Fruit fly (Drosophila melanogaster) Kc167 (cell line): ENCODE data around the gene Dok.

ENCODE experiments used
- Myc ChIP-seq: fragments of >200 bp; optimal IDR thresholded peaks from 2 replicates; lab custom pipeline; 2017; ENCODE audit warnings: missing external identifiers
- Sin3A ChIP-seq: fragments of >200 bp; optimal IDR thresholded peaks from 2 replicates; lab custom pipeline; 2018; ENCODE audit warnings: missing external identifiers
- h ChIP-seq: fragments of >200 bp; optimal IDR thresholded peaks from 3 replicates; lab custom pipeline; 2018; ENCODE audit warnings: missing external identifiers
- insv ChIP-seq: fragments of >200 bp; optimal IDR thresholded peaks from 3 replicates; lab custom pipeline; 2018; ENCODE audit warnings: missing external identifiers
- psq ChIP-seq: fragments of >200 bp; optimal IDR thresholded peaks from 2 replicates; lab custom pipeline; 2017; ENCODE audit warnings: missing external identifiers
- ttk ChIP-seq: sonication (Bioruptor generic); optimal IDR thresholded peaks from 2 replicates; lab custom pipeline; 2017; ENCODE audit warnings: missing external identifiers

Gene Dok

dm6 chrX:7306538-7307477 lies 17.2 kb upstream of the Dok start:
- TF ChIP-seq psq (lab: Kevin White, UChicago) (no peak), Sin3A (lab: Kevin White, UChicago) (no peak), insv (lab: Kevin White, UChicago) (no peak), ttk (lab: Kevin White, UChicago) (no peak), h (lab: Kevin White, UChicago) (no peak), Myc (lab: Kevin White, UChicago) (no peak)

- no peak for TF ChIP-seq h (lab: Kevin White, UChicago)
- TF ChIP-seq ttk (lab: Kevin White, UChicago): no peak
- TF ChIP-seq psq (lab: Kevin White, UChicago): no peak
- TF ChIP-seq Myc (lab: Kevin White, UChicago): no peak
- TF ChIP-seq insv (lab: Kevin White, UChicago): no peak
- no peak for TF ChIP-seq Sin3A (lab: Kevin White, UChicago)
These were observed 16.4 kb upstream of the Dok start, which contains the start of gene brk for dm6 chrX:7307478-7308200. TSS of gene brk (plus strand) at chrX:7307939.

- TF ChIP-seq Sin3A (lab: Kevin White, UChicago) (no peak), Myc (lab: Kevin White, UChicago) (no peak)
These were observed 15.2 kb upstream of the Dok start for dm6 chrX:7308794-7309193.

- TF ChIP-seq Myc (lab: Kevin White, UChicago) (no peak), Sin3A (lab: Kevin White, UChicago) (no peak), psq (lab: Kevin White, UChicago) (no peak), insv (lab: Kevin White, UChicago) (no peak), h (lab: Kevin White, UChicago) (no peak), ttk (lab: Kevin White, UChicago) (no peak)
These were observed 11.6 kb upstream of the Dok start for dm6 chrX:7312406-7312805.

- TF ChIP-seq Sin3A (lab: Kevin White, UChicago) (no peak), h (lab: Kevin White, UChicago) (no peak), insv (lab: Kevin White, UChicago) (no peak), ttk (lab: Kevin White, UChicago) (no peak), Myc (lab: Kevin White, UChicago) (no peak), psq (lab: Kevin White, UChicago) (no peak)
These were observed 7.9 kb upstream of the Dok start for dm6 chrX:7315925-7316650.

dm6 chrX:7317214-7318210 lies 6.5 kb upstream of the Dok start:
- TF ChIP-seq insv (lab: Kevin White, UChicago) (no peak), ttk (lab: Kevin White, UChicago) (no peak), Myc (lab: Kevin White, UChicago) (no peak), psq (lab: Kevin White, UChicago) (no peak)

dm6 chrX:7318464-7318863 lies 5.5 kb upstream of the Dok start:
- no peak for TF ChIP-seq insv (lab: Kevin White, UChicago)
- no peak for TF ChIP-seq ttk (lab: Kevin White, UChicago)
- TF ChIP-seq h (lab: Kevin White, UChicago): no peak
- no peak for TF ChIP-seq Myc (lab: Kevin White, UChicago)
- TF ChIP-seq psq (lab: Kevin White, UChicago): no peak
- no peak for TF ChIP-seq Sin3A (lab: Kevin White, UChicago)

- no peak for TF ChIP-seq Sin3A (lab: Kevin White, UChicago)
- no peak for TF ChIP-seq h (lab: Kevin White, UChicago)
- no peak for TF ChIP-seq psq (lab: Kevin White, UChicago)
- TF ChIP-seq insv (lab: Kevin White, UChicago): no peak
- TF ChIP-seq Myc (lab: Kevin White, UChicago): no peak
- no peak for TF ChIP-seq ttk (lab: Kevin White, UChicago)
These were observed 4.8 kb upstream of the Dok start for dm6 chrX:7319053-7319702.

- no peak for TF ChIP-seq Myc (lab: Kevin White, UChicago)
- no peak for TF ChIP-seq h (lab: Kevin White, UChicago)
- no peak for TF ChIP-seq insv (lab: Kevin White, UChicago)
- TF ChIP-seq Sin3A (lab: Kevin White, UChicago): no peak
- no peak for TF ChIP-seq psq (lab: Kevin White, UChicago)
- no peak for TF ChIP-seq ttk (lab: Kevin White, UChicago)
These were observed 4.3 kb upstream of the Dok start for dm6 chrX:7319703-7320088.
